Worm (Caenorhabditis elegans): ENCODE measurements around the gene tctn-1.
A peak's percentile ranks its signal among the peaks of the same experiment; 100 is the strongest.

Gene tctn-1

DNA sequence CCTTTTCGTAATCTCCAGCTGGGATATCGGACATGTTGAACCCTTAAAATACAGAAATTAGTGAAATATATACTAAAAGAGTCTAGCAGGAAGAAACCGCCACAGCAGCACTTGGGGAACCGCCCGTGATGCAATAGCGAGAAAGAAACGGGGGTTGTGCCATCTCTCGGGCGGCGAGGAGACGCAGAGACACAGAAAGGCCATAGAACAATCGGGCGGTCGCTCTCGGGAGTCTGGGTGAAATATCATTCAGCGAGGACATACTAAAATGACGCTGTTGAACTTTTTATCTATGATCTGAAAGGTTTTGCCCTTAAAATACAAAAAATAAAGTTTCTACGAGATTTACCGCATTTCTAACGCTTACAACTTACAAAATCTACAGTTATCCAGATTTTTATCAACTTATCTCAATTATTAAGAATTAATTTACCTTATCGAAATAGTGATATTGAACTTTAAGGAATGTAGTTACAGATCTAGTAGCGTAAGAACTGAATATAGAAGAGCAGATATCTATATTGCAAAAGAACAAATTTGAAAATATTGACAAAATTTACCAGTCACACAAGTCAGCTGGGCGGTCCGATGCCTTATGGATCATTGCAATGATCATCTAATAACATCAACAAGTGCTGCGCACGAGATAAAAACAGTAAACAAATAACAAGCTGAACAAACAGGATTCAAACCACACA is 925 bp upstream of the tctn-1 start, which contains the start of gene cyc-2.1 (continued):
- no peak for TF ChIP-seq blmp-1 (tag; optimal IDR thresholded peaks at IDR 0.05; ENCODE audit: insufficient read depth)
- peak; percentile 80 for TF ChIP-seq sma-9 (GFP tag; optimal IDR thresholded peaks at IDR 0.05)
- TF ChIP-seq sma-9 (tag; optimal IDR thresholded peaks at IDR 0.05): no peak
- TF ChIP-seq sma-3 (GFP tag; optimal IDR thresholded peaks at IDR 0.05): peak; percentile 55
- TF ChIP-seq alr-1 (tag; optimal IDR thresholded peaks at IDR 0.05): no peak
- no peak for TF ChIP-seq ZK546.5 (tag; optimal IDR thresholded peaks at IDR 0.05)
- peak; percentile 95 for TF ChIP-seq nhr-129 (tag; optimal IDR thresholded peaks at IDR 0.05)

DNA sequence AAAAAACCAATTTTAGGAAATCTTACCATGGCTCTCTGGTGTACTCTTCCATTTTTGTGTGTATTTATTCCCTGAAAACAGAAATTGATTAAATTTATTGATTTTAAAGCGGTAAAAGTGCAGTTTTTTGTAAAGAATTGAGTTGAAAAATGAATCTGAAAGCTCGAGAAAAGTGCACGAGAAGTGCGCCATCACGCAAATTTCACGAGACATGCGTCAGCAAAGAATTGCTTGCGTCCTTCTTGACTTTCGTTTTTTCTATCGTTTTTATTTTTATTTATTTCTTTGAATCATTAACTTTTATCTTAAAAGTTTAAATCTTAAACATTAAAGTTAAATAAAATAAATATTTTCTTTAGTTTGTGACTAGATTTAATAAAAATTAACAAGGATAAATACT is 2.2 kb downstream of the tctn-1 start, which contains the start of gene timm-17B.1:
timm-17B.1 (minus strand) TSS at position 71 of the 400 bp plus-strand sequence.
- TF ChIP-seq ama-1 (optimal IDR thresholded peaks at IDR 0.05): peak; percentile 27
- peak; percentile 36 for TF ChIP-seq ceh-16 (tag; optimal IDR thresholded peaks at IDR 0.05)
- TF ChIP-seq fos-1 (tag; optimal IDR thresholded peaks at IDR 0.05): no peak
- no peak for TF ChIP-seq ceh-82 (tag; optimal IDR thresholded peaks at IDR 0.05)
- peak; percentile 73 for TF ChIP-seq nhr-25 (tag; optimal IDR thresholded peaks at IDR 0.05)
- peak; percentile 93 for TF ChIP-seq C34F6.9 (tag; optimal IDR thresholded peaks at IDR 0.05)
- peak; percentile 74 for TF ChIP-seq crh-2 (tag; optimal IDR thresholded peaks at IDR 0.05)
- peak; percentile 43 for TF ChIP-seq nhr-21 (tag; optimal IDR thresholded peaks at IDR 0.05)
- TF ChIP-seq R02D3.7 (tag; optimal IDR thresholded peaks at IDR 0.05): peak; percentile 62
- no peak for TF ChIP-seq blmp-1 (tag; optimal IDR thresholded peaks at IDR 0.05; ENCODE audit: insufficient read depth)
- peak; percentile 2 for TF ChIP-seq dmd-4 (tag; optimal IDR thresholded peaks at IDR 0.05)
- no peak for TF ChIP-seq alr-1 (tag; optimal IDR thresholded peaks at IDR 0.05)
- no peak for TF ChIP-seq Y55F3AM.14 (GFP tag; optimal IDR thresholded peaks at IDR 0.05)
- no peak for TF ChIP-seq sem-4 (tag; optimal IDR thresholded peaks at IDR 0.05)
- no peak for TF ChIP-seq ztf-4 (tag; optimal IDR thresholded peaks at IDR 0.05)
- TF ChIP-seq skn-1 (tag; optimal IDR thresholded peaks at IDR 0.05): no peak
- TF ChIP-seq nhr-77 (tag; optimal IDR thresholded peaks at IDR 0.05): no peak
- peak; percentile 60 for TF ChIP-seq lin-13 (GFP tag; optimal IDR thresholded peaks at IDR 0.05)
- TF ChIP-seq lin-11 (tag; optimal IDR thresholded peaks at IDR 0.05): no peak
- peak; percentile 49 for TF ChIP-seq sma-3 (GFP tag; optimal IDR thresholded peaks at IDR 0.05)
- no peak for TF ChIP-seq unc-62 (GFP tag; optimal IDR thresholded peaks at IDR 0.05)
- no peak for TF ChIP-seq elt-1 (tag; optimal IDR thresholded peaks at IDR 0.05)
- TF ChIP-seq sma-9 (GFP tag; optimal IDR thresholded peaks at IDR 0.05): peak; percentile 60
- no peak for TF ChIP-seq sma-9 (tag; optimal IDR thresholded peaks at IDR 0.05)
- no peak for TF ChIP-seq ZK546.5 (tag; optimal IDR thresholded peaks at IDR 0.05)
- peak; percentile 69 for TF ChIP-seq nhr-129 (tag; optimal IDR thresholded peaks at IDR 0.05)
- no peak for TF ChIP-seq nhr-10 (tag; optimal IDR thresholded peaks at IDR 0.05)
- peak; percentile 78 for TF ChIP-seq mab-5 (tag; optimal IDR thresholded peaks at IDR 0.05)
- TF ChIP-seq nhr-23 (tag; optimal IDR thresholded peaks at IDR 0.05): no peak
- TF ChIP-seq ztf-11 (tag; optimal IDR thresholded peaks at IDR 0.05): no peak
- no peak for TF ChIP-seq nhr-11 (tag; optimal IDR thresholded peaks at IDR 0.05)
- TF ChIP-seq mdl-1 (tag; optimal IDR thresholded peaks at IDR 0.05): peak in 1 of 2 experiments; percentile 9
- TF ChIP-seq nhr-237 (tag; optimal IDR thresholded peaks at IDR 0.05): no peak
- TF ChIP-seq aly-2 (tag; optimal IDR thresholded peaks at IDR 0.05): no peak
- TF ChIP-seq snpc-4 (tag; optimal IDR thresholded peaks at IDR 0.05): peak; percentile 13
- no peak for TF ChIP-seq peb-1 (tag; optimal IDR thresholded peaks at IDR 0.05)
- peak; percentile 35 for TF ChIP-seq F13H6.1 (tag; optimal IDR thresholded peaks at IDR 0.05)
- no peak for TF ChIP-seq nhr-12 (tag; optimal IDR thresholded peaks at IDR 0.05)
- no peak for TF ChIP-seq zag-1 (tag; optimal IDR thresholded peaks at IDR 0.05)
- TF ChIP-seq lsy-2 (tag; optimal IDR thresholded peaks at IDR 0.05): peak; percentile 93 to 96
- TF ChIP-seq lin-39 (tag; optimal IDR thresholded peaks at IDR 0.05): no peak
- TF ChIP-seq gmeb-1 (tag; optimal IDR thresholded peaks at IDR 0.05): peak; percentile 84
- no peak for TF ChIP-seq unc-39 (tag; optimal IDR thresholded peaks at IDR 0.05)
- TF ChIP-seq ztf-1 (GFP tag; conservative IDR thresholded peaks at IDR 0.05): no peak
- no peak for TF ChIP-seq elt-3 (tag; optimal IDR thresholded peaks at IDR 0.05)
- TF ChIP-seq unc-55 (GFP tag; optimal IDR thresholded peaks at IDR 0.05): peak; percentile 82
- TF ChIP-seq mbf-1 (tag; optimal IDR thresholded peaks at IDR 0.05): no peak
- peak; percentile 37 for TF ChIP-seq nhr-6 (tag; optimal IDR thresholded peaks at IDR 0.05)
- TF ChIP-seq egl-27 (tag; optimal IDR thresholded peaks at IDR 0.05): no peak
